Fruit fly (Drosophila melanogaster) whole organism, pupa: ENCODE data around the gene SIDL.

Experiments
- CG10348 ChIP-seq: fragments of 200-800 bp; sonication (Bioruptor generic); IDR thresholded peaks from 2 replicates; pipeline ENCODE4 v1.3.6; 2022; ENCODE audit warnings: missing biosample characterization, missing genetic modification characterization
- CG15710 ChIP-seq: fragments of 200-800 bp; sonication (Bioruptor generic); optimal IDR thresholded peaks from 2 replicates; lab custom pipeline; 2018; ENCODE audit warnings: missing biosample characterization, mild to moderate bottlenecking, missing genetic modification characterization, moderate library complexity
- CG32121 ChIP-seq: fragments of 200-800 bp; sonication (Bioruptor generic); IDR thresholded peaks from 2 replicates; pipeline ENCODE4 v1.3.6; 2022; ENCODE audit warnings: missing biosample characterization, missing genetic modification characterization
- Ets98B ChIP-seq: fragments of 200-800 bp; sonication (Bioruptor generic); IDR thresholded peaks from 2 replicates; pipeline ENCODE4 v1.3.6; 2022; ENCODE audit warnings: missing biosample characterization, missing genetic modification characterization
- Snoo ChIP-seq: fragments of 200-800 bp; sonication (Bioruptor generic); optimal IDR thresholded peaks from 3 replicates; lab custom pipeline; 2017; ENCODE audit warnings: missing biosample characterization, mild to moderate bottlenecking, missing genetic modification characterization, inconsistent platforms
- rn ChIP-seq: fragments of 200-800 bp; sonication (Bioruptor generic); IDR thresholded peaks from 2 replicates; pipeline ENCODE4 v1.3.6; 2022; ENCODE audit warnings: missing biosample characterization, missing genetic modification characterization

- TF ChIP-seq Snoo (tag; lab: Kevin White, UChicago), result no peak
- TF ChIP-seq CG10348 (GFP tag; lab: Robert Waterston, UW), result no peak
- TF ChIP-seq CG15710 (tag; lab: Kevin White, UChicago), result no peak
- no peak for TF ChIP-seq rn (GFP tag; lab: Robert Waterston, UW)
- no peak for TF ChIP-seq Ets98B (GFP tag; lab: Robert Waterston, UW)
- no peak for TF ChIP-seq CG32121 (GFP tag; lab: Robert Waterston, UW)
Observed at dm6 chr3R:15246601-15247000, 27.9 kb upstream of the SIDL start.
